Fruit fly (Drosophila melanogaster) whole organism, prepupa: ENCODE measurements around the gene CG12716.

Experiments used
- CG1621 ChIP-seq: fragments of 200-800 bp; sonication (Bioruptor generic); optimal IDR thresholded peaks from 3 replicates; lab custom pipeline; 2018; ENCODE audit warnings: missing biosample characterization, mild to moderate bottlenecking, missing genetic modification characterization
- CG3032 ChIP-seq: fragments of 200-800 bp; optimal IDR thresholded peaks from 2 replicates; lab custom pipeline; 2019; ENCODE audit warnings: missing biosample characterization, mild to moderate bottlenecking, missing genetic modification characterization, moderate library complexity
- CG32006 ChIP-seq: fragments of 200-800 bp; sonication (Bioruptor generic); optimal IDR thresholded peaks from 3 replicates; lab custom pipeline; 2017; ENCODE audit warnings: missing biosample characterization, mild to moderate bottlenecking, missing genetic modification characterization
- CG6854 ChIP-seq: fragments of 200-800 bp; sonication (Bioruptor generic); optimal IDR thresholded peaks from 2 replicates; lab custom pipeline; 2017; ENCODE audit warnings: missing biosample characterization, mild to moderate bottlenecking, missing genetic modification characterization
- CG7368 ChIP-seq: fragments of 200-800 bp; sonication (Bioruptor generic); optimal IDR thresholded peaks from 3 replicates; lab custom pipeline; 2016; ENCODE audit warnings: missing biosample characterization, missing genetic modification characterization
- Hr4 ChIP-seq: fragments of 200-800 bp; sonication (Bioruptor generic); optimal IDR thresholded peaks from 3 replicates; lab custom pipeline; 2016; ENCODE audit warnings: missing biosample characterization, missing genetic modification characterization
- Smox ChIP-seq: fragments of 200-800 bp; sonication (Bioruptor generic); optimal IDR thresholded peaks from 3 replicates; lab custom pipeline; 2016; ENCODE audit warnings: missing biosample characterization, missing genetic modification characterization
- salr ChIP-seq, 2 experiments: fragments of 200-800 bp; sonication (Bioruptor generic); optimal IDR thresholded peaks; 3 replicates each; lab custom pipeline; 2016 to 2018; ENCODE audit warnings: missing biosample characterization in 2 of 2, missing genetic modification characterization in 2 of 2, mild to moderate bottlenecking in 1 of 2

DNA sequence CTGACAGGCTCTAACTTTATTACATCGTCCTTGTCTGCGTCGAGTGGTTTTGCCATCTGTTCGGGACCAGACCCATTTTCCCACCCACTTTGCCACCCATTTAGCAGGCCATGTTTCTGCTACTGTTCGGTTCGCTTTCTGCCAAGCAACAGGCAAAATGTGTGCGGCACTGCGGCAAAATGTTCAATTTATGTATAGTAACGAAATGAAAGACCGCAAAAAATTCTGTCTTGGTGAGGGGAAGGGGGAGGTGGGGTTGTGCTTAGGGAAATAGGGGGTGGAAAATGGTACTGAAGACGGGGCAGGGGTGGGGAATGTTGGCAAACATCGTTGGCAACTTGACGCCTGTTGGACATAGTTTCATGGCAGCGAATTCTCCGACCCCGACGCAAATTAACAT, 36.3 kb upstream of the CG12716 start:
- no peak for TF ChIP-seq CG3032 (tag; lab: Kevin White, UChicago)
- no peak for TF ChIP-seq CG7368 (GFP tag; lab: Kevin White, UChicago)
- no peak for TF ChIP-seq salr (GFP tag; optimal IDR thresholded peaks at IDR 0.05; lab: Kevin White, UChicago)
- no peak for TF ChIP-seq CG32006 (GFP tag; lab: Kevin White, UChicago)
- TF ChIP-seq CG1621 (tag; lab: Kevin White, UChicago) = no peak
- TF ChIP-seq CG6854 = no peak
- no peak for TF ChIP-seq Smox (GFP tag; lab: Kevin White, UChicago)
- TF ChIP-seq Hr4 (GFP tag; lab: Kevin White, UChicago) = no peak
